Worm (Caenorhabditis elegans) whole organism, mixed stage, embryonic: ENCODE data around the gene pqn-78.
A peak's percentile ranks its signal among the peaks of the same experiment; 100 is the strongest.
"Not testable (repeated sequence)": the region's sequence is repeated elsewhere in the genome, so short reads cannot be mapped to it uniquely, and the experiment has no call there.

Source experiments
- M03D4.4 ChIP-seq: sonication (generic microtip); optimal IDR thresholded peaks from 2 replicates; lab custom pipeline; 2017; ENCODE audit warnings: mild to moderate bottlenecking, missing genetic modification characterization, missing compliant biosample characterization
- bed-3 ChIP-seq: fragments of 200-800 bp; sonication (Bioruptor generic); optimal IDR thresholded peaks from 3 replicates; lab custom pipeline; 2018; ENCODE audit warnings: mild to moderate bottlenecking, missing genetic modification characterization, moderate library complexity, missing compliant biosample characterization
- blmp-1 ChIP-seq: fragments of 150-350 bp; optimal IDR thresholded peaks from 2 replicates; lab custom pipeline; 2014; ENCODE audit warnings: missing biosample characterization, missing genetic modification characterization
- ceh-39 ChIP-seq: fragments of 150-350 bp; optimal IDR thresholded peaks from 2 replicates; lab custom pipeline; 2014; ENCODE audit warnings: missing biosample characterization, missing genetic modification characterization
- ceh-43 ChIP-seq: fragments of 200-800 bp; sonication (Bioruptor generic); optimal IDR thresholded peaks from 2 replicates; lab custom pipeline; 2018; ENCODE audit warnings: mild to moderate bottlenecking, missing genetic modification characterization, moderate library complexity, missing compliant biosample characterization
- ceh-83 ChIP-seq: fragments of 200-800 bp; sonication (Bioruptor generic); optimal IDR thresholded peaks from 2 replicates; lab custom pipeline; 2018; ENCODE audit warnings: mild to moderate bottlenecking, missing genetic modification characterization, missing compliant biosample characterization
- ces-1 ChIP-seq: fragments of 150-350 bp; optimal IDR thresholded peaks from 2 replicates; lab custom pipeline; 2014; ENCODE audit warnings: missing biosample characterization, missing genetic modification reagents, missing genetic modification characterization
- cnd-1 ChIP-seq: fragments of 200-800 bp; sonication (Bioruptor generic); optimal IDR thresholded peaks from 2 replicates; lab custom pipeline; 2018; ENCODE audit warnings: mild to moderate bottlenecking, missing genetic modification characterization, missing compliant biosample characterization
- elt-1 ChIP-seq: sonication (generic microtip); optimal IDR thresholded peaks from 2 replicates; lab custom pipeline; 2017; ENCODE audit warnings: missing genetic modification characterization, mild to moderate bottlenecking, missing compliant biosample characterization, antibody characterized with exemption, moderate library complexity, borderline replicate concordance; ENCODE audit not compliant: insufficient read depth
- elt-3 ChIP-seq: fragments of 150-350 bp; optimal IDR thresholded peaks from 2 replicates; lab custom pipeline; 2014; ENCODE audit warnings: missing biosample characterization, missing genetic modification characterization
- flh-1 ChIP-seq: fragments of 200-800 bp; sonication (Bioruptor generic); optimal IDR thresholded peaks from 2 replicates; lab custom pipeline; 2018; ENCODE audit warnings: mild to moderate bottlenecking, missing genetic modification characterization, moderate library complexity, missing compliant biosample characterization
- ham-2 ChIP-seq: fragments of 200-800 bp; sonication (Bioruptor generic); optimal IDR thresholded peaks from 2 replicates; lab custom pipeline; 2018; ENCODE audit warnings: mild to moderate bottlenecking, missing genetic modification characterization, missing compliant biosample characterization
- hlh-1 ChIP-seq: fragments of 150-350 bp; optimal IDR thresholded peaks from 2 replicates; lab custom pipeline; 2014; ENCODE audit warnings: missing biosample characterization, missing genetic modification reagents, missing genetic modification characterization
- lin-13 ChIP-seq: fragments of 150-350 bp; optimal IDR thresholded peaks from 2 replicates; lab custom pipeline; 2014; ENCODE audit warnings: missing biosample characterization, missing genetic modification characterization
- lin-32 ChIP-seq: fragments of 200-800 bp; sonication (Bioruptor generic); optimal IDR thresholded peaks from 2 replicates; lab custom pipeline; 2018; ENCODE audit warnings: mild to moderate bottlenecking, missing genetic modification characterization, missing compliant biosample characterization
- lsy-2 ChIP-seq: fragments of 150-350 bp; optimal IDR thresholded peaks from 2 replicates; lab custom pipeline; 2014; ENCODE audit warnings: missing biosample characterization, missing genetic modification characterization
- mep-1 ChIP-seq: fragments of 150-350 bp; optimal IDR thresholded peaks from 2 replicates; lab custom pipeline; 2017; ENCODE audit warnings: missing biosample characterization, missing genetic modification reagents, missing genetic modification characterization, inconsistent platforms
- mls-2 ChIP-seq: sonication (generic microtip); optimal IDR thresholded peaks from 2 replicates; lab custom pipeline; 2016; ENCODE audit warnings: mild to moderate bottlenecking, missing genetic modification characterization, moderate library complexity, missing compliant biosample characterization
- nhr-12 ChIP-seq: fragments of 150-350 bp; optimal IDR thresholded peaks from 2 replicates; lab custom pipeline; 2014; ENCODE audit warnings: missing biosample characterization, missing genetic modification characterization
- nhr-2 ChIP-seq: fragments of 150-350 bp; optimal IDR thresholded peaks from 2 replicates; lab custom pipeline; 2014; ENCODE audit warnings: missing biosample characterization, missing genetic modification characterization
- nhr-237 ChIP-seq: fragments of 150-350 bp; optimal IDR thresholded peaks from 2 replicates; lab custom pipeline; 2014; ENCODE audit warnings: missing biosample characterization, missing genetic modification characterization
- nhr-28 ChIP-seq: fragments of 150-350 bp; optimal IDR thresholded peaks from 2 replicates; lab custom pipeline; 2014; ENCODE audit warnings: missing biosample characterization, missing genetic modification characterization
- pha-4 ChIP-seq: fragments of 150-350 bp; optimal IDR thresholded peaks from 2 replicates; lab custom pipeline; 2018; ENCODE audit warnings: missing biosample characterization, missing genetic modification reagents, missing genetic modification characterization
- snpc-4 ChIP-seq: fragments of 150-350 bp; optimal IDR thresholded peaks from 2 replicates; lab custom pipeline; 2014; ENCODE audit warnings: missing biosample characterization, missing genetic modification characterization
- sptf-1 ChIP-seq: sonication (generic microtip); optimal IDR thresholded peaks from 2 replicates; lab custom pipeline; 2017; ENCODE audit warnings: mild to moderate bottlenecking, missing genetic modification characterization, moderate library complexity, missing compliant biosample characterization
- tbx-8 ChIP-seq: fragments of 200-800 bp; sonication (Bioruptor generic); optimal IDR thresholded peaks from 2 replicates; lab custom pipeline; 2018; ENCODE audit warnings: mild to moderate bottlenecking, missing genetic modification characterization, moderate library complexity, missing compliant biosample characterization
- unc-120 ChIP-seq: sonication (generic microtip); optimal IDR thresholded peaks from 2 replicates; lab custom pipeline; 2017; ENCODE audit warnings: missing genetic modification characterization, missing compliant biosample characterization; ENCODE audit not compliant: poor library complexity, severe bottlenecking
- unc-39 ChIP-seq: fragments of 150-350 bp; optimal IDR thresholded peaks from 2 replicates; lab custom pipeline; 2014; ENCODE audit warnings: missing biosample characterization, missing genetic modification characterization
- unc-62 ChIP-seq: fragments of 150-350 bp; optimal IDR thresholded peaks from 2 replicates; lab custom pipeline; 2014; ENCODE audit warnings: missing biosample characterization, missing genetic modification reagents, missing genetic modification characterization
- zip-8 ChIP-seq: fragments of 150-350 bp; optimal IDR thresholded peaks from 2 replicates; lab custom pipeline; 2014; ENCODE audit warnings: missing biosample characterization, missing genetic modification characterization
- ztf-11 ChIP-seq: fragments of 150-350 bp; optimal IDR thresholded peaks from 2 replicates; lab custom pipeline; 2014; ENCODE audit warnings: missing biosample characterization, missing genetic modification characterization

Gene pqn-78

DNA sequence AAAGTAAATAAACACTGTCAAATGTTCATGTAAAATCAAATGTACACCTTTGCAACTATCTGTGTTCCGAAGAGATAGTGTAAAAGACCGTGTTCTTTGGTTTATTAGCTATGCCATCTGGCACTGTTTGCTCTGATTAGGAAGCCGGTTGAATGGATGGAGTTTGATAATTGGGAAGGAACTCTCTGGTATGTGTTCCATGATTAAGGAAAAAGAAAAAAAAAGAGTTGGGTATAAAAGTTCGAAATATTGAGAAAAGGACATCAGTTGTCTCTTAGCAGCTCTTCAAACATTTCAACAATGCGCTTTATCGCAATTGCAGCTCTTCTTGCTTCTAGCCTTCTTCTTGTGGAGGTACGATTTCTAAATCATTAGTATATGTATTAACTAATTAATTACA lies 4.4 kb downstream of the pqn-78 start, which contains the start of gene abu-5:
abu-5 (plus strand) TSS at position 301 of the 400 bp plus-strand sequence.
- not testable (repeated sequence) for TF ChIP-seq unc-120, lsy-2, cnd-1 (tag; lab: Kevin White, UChicago)

DNA sequence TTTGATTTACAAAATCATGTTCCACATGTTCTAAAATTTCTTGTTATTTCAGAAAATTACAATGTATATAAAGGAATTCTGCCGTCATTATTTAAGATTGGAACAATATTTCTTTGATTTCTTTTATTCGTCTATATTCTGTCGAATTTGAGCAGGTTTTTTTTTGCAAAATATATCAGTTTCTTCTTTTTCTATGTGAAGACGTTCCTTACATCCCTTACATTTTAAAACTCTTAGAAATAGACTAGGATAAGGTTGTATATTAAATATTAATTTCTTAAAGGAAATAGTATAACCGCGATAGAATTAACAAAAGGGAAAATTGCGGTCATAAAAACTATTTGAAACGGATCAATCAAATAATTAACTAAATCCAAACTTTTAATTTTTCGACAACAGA lies 6.0 kb downstream of the pqn-78 start:
- TF ChIP-seq snpc-4 (tag; lab: Kevin White, UChicago) (no peak), ceh-39 (no peak), blmp-1 (tag; lab: Kevin White, UChicago) (no peak), tbx-8 (GFP tag; lab: Kevin White, UChicago) (no peak), mls-2 (tag; lab: Kevin White, UChicago) (no peak), zip-8 (no peak), lsy-2 (tag; lab: Kevin White, UChicago) (no peak), nhr-28 (tag; lab: Kevin White, UChicago) (no peak), elt-3 (tag; lab: Kevin White, UChicago) (no peak), nhr-12 (tag; lab: Kevin White, UChicago) (no peak), sptf-1 (tag; lab: Kevin White, UChicago) (no peak), flh-1 (GFP tag; lab: Kevin White, UChicago) (no peak), nhr-2 (tag; lab: Kevin White, UChicago) (no peak)

DNA sequence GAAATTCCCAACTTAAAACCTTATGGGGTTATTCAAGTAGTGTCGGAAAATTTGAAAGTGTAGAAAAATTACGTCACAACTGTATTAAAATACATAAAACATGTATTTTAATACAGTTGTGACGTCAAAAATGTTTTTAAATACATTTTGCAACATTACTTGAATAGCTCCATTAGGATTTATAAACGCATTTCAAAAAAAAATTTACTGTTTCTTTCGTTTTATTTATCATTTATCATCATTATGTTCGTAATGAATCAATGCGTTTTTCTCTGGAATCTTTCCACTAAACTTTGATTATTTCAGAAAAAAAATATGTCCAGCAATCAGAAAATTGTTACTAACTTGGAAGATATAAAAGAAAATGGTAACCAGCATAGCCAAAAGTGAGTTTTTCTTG lies 11.2 kb downstream of the pqn-78 start, which contains the start of gene Y105C5A.508:
Y105C5A.508 (plus strand) TSS at position 301 of the 400 bp plus-strand sequence.
- TF ChIP-seq blmp-1 (tag; lab: Kevin White, UChicago) (no peak), ces-1 (no peak)

DNA sequence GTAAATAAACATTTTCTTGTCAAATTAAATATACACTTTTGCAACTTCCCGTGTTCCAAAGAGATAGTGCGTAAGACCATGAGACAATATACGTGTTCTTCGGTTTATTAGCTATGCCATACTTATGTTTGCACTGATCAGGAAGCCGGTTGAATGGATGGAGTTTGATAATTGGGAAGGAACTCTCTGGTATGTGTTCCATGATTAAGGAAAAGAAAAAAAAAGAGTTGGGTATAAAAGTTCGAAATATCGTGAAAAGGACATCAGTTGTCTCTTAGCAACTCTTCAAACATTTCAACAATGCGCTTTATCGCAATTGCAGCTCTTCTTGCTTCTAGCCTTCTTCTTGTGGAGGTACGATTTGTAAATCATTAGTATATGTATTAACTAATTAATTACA lies 16.0 kb downstream of the pqn-78 start, which contains the start of gene pqn-76:
pqn-76 (plus strand) TSS at position 301 of the 400 bp plus-strand sequence.
- TF ChIP-seq nhr-2 (tag; lab: Kevin White, UChicago); ztf-11 (tag; lab: Kevin White, UChicago); lin-13: not testable (repeated sequence)

DNA sequence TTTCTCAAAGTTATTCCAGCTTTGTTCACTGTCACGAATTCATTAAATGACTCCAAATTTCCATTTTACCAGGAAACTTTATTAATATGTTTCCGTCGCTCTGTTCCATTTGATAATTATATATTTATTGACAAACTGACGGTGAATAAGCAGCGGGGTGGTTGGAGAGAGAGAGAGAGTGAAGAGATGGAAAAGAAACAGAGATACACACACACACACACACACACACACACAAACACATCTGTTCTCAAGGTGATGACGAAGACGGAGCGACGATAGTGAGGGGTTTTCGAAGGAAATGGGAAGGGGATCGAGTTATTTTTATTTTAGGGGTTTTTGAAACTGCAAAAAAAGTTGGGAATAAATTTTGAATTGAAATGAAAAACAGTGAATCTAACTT lies 21.0 kb downstream of the pqn-78 start:
- peak; percentile 69 for TF ChIP-seq hlh-1 (tag; lab: Kevin White, UChicago)
- no peak for TF ChIP-seq zip-8
- peak; percentile 34 for TF ChIP-seq mep-1 (tag; lab: Kevin White, UChicago)
- TF ChIP-seq ces-1, result peak; percentile 28
- TF ChIP-seq cnd-1 (tag; lab: Kevin White, UChicago), result peak; percentile 57
- TF ChIP-seq ceh-83 (GFP tag; lab: Kevin White, UChicago), result no peak
- no peak for TF ChIP-seq elt-1
- peak; percentile 13 for TF ChIP-seq lin-32 (GFP tag; lab: Kevin White, UChicago)
- no peak for TF ChIP-seq blmp-1 (tag; lab: Kevin White, UChicago)
- TF ChIP-seq unc-62 (GFP tag; lab: Kevin White, UChicago), result peak; percentile 17
- TF ChIP-seq ham-2, result no peak
- TF ChIP-seq unc-39 (tag; lab: Kevin White, UChicago), result no peak
- no peak for TF ChIP-seq nhr-12 (tag; lab: Kevin White, UChicago)
- no peak for TF ChIP-seq lin-13
- no peak for TF ChIP-seq ceh-43 (GFP tag; lab: Kevin White, UChicago)
- no peak for TF ChIP-seq bed-3 (GFP tag; lab: Kevin White, UChicago)
- TF ChIP-seq ztf-11 (tag; lab: Kevin White, UChicago), result no peak
- no peak for TF ChIP-seq elt-3 (tag; lab: Kevin White, UChicago)
- peak; percentile 32 for TF ChIP-seq lsy-2 (tag; lab: Kevin White, UChicago)
- TF ChIP-seq pha-4, result peak; percentile 2
- TF ChIP-seq ceh-39, result no peak

DNA sequence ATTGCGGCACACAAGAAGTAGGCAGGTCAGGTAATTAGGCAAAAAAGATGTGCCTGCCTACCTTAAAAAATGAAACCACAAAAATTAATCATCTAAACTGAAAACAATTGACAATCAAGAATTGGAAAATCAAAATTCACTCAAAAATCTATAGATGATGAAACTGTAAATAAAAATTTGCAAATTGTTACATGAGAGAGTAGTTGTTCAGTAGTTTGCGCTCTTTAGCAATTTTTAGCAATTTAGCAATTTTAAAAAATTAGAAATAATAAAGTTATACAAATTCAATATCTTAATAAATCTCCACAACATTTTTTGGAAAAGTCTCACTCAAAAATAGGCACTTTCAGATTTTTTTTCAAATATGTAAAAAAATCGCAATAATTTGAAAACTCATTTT lies 22.7 kb downstream of the pqn-78 start:
- TF ChIP-seq hlh-1 (tag; lab: Kevin White, UChicago), result no peak
- no peak for TF ChIP-seq nhr-237 (tag; lab: Kevin White, UChicago)
- no peak for TF ChIP-seq M03D4.4 (tag; lab: Kevin White, UChicago)
- TF ChIP-seq pha-4, result no peak
- TF ChIP-seq lin-32 (GFP tag; lab: Kevin White, UChicago), result no peak
- TF ChIP-seq, all 35 proteins: peak for 0
